Worm (Caenorhabditis elegans) whole organism, midembryonic: Measurements from ENCODE around the gene C25E10.13.

Experiments
- T22C8.4 ChIP-seq: fragments of 200-800 bp; sonication (Bioruptor generic); IDR thresholded peaks from 2 replicates; pipeline ENCODE4 v1.3.6; 2022; ENCODE audit warnings: missing genetic modification characterization, missing compliant biosample characterization
- cog-1 ChIP-seq: sonication (generic microtip); optimal IDR thresholded peaks from 2 replicates; lab custom pipeline; 2016; ENCODE audit warnings: missing genetic modification characterization, missing compliant biosample characterization
- flt-1 ChIP-seq: fragments of 200-800 bp; sonication (Bioruptor generic); IDR thresholded peaks from 2 replicates; pipeline ENCODE4 v1.3.6; 2022; ENCODE audit warnings: missing genetic modification characterization, missing compliant biosample characterization
- klf-2 ChIP-seq: fragments of 200-800 bp; sonication (Bioruptor generic); conservative IDR thresholded peaks from 2 replicates; pipeline ENCODE4 v1.3.6; 2022; ENCODE audit warnings: missing genetic modification reagents, missing genetic modification characterization, missing compliant biosample characterization
- med-1 ChIP-seq: sonication (generic microtip); optimal IDR thresholded peaks from 2 replicates; lab custom pipeline; 2017; ENCODE audit warnings: missing genetic modification characterization, mild to moderate bottlenecking, missing compliant biosample characterization, antibody characterized with exemption, missing genetic modification reagents; ENCODE audit not compliant: insufficient read depth
- tab-1 ChIP-seq: fragments of 200-800 bp; sonication (Bioruptor generic); IDR thresholded peaks from 2 replicates; pipeline ENCODE4 v1.3.6; 2022; ENCODE audit warnings: missing genetic modification characterization, missing compliant biosample characterization
- ztf-23 ChIP-seq: fragments of 200-800 bp; sonication (Bioruptor generic); IDR thresholded peaks from 2 replicates; pipeline ENCODE4 v1.3.6; 2022; ENCODE audit warnings: missing genetic modification reagents, missing genetic modification characterization, missing compliant biosample characterization
- ztf-29 ChIP-seq: fragments of 200-800 bp; sonication (Bioruptor generic); IDR thresholded peaks from 2 replicates; pipeline ENCODE4 v1.3.6; 2022; ENCODE audit warnings: missing genetic modification reagents, missing genetic modification characterization, missing compliant biosample characterization

DNA sequence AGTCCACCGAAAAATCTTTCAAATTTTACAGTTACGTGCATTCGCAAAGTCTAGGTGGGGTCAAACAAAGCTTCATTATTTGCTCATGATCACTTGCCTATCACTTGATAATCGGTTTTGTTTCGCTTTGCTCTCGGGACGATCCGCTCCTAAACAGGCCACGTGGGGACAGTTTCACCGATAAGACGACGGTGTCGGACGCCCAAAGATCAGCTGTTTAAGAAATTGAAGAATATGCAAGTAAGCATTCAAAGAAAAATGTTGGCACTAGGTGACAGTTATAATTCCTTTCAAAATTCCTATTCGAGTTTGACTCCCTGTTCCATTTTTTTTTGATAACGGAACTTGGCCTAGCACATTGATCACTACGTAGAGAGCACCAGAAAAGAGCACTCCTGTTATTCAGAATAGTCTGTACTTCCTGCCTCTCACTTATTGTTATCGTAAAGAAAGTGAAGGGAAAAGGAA, 20.5 kb downstream of the C25E10.13 start:
- TF ChIP-seq ztf-23 (GFP tag; lab: Robert Waterston, UW) (no peak), med-1 (no peak), flt-1 (GFP tag; lab: Robert Waterston, UW) (no peak), cog-1 (no peak), tab-1 (no peak), klf-2 (GFP tag; lab: Robert Waterston, UW) (no peak), T22C8.4 (GFP tag; lab: Robert Waterston, UW) (no peak), ztf-29 (GFP tag; lab: Robert Waterston, UW) (no peak)
